Fruit fly (Drosophila melanogaster): ENCODE results near the gene mew.

mew gene

DNA sequence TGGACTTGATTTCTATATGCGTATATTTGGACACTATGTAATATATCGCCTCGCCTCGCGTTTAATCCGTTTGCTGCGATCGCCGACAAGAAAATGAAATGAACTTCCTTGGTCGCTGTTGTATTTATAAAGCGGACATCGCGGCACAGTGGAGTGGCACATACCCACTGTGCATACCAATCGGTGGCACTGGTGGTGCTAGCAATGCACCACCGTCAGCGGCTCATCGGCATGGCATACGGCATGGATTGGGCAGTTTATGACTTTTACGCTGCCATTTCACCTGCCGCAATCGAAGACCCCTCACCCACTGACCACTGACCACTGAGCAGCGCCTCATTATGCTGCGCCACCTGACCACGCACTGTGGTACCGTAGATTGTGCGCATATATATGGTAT is 66.5 kb downstream of the mew start, which contains the start of gene CG12723:
Gene CG12723 (minus strand): TSS at position 101 of the 400 bp plus-strand sequence.
- TF ChIP-seq Awh (GFP tag; IDR thresholded peaks at IDR 0.05) (0 out of 2 replicates have a peak, but pooled peaks have one; percentile 14), CG3847 (GFP tag; IDR thresholded peaks at IDR 0.05) (no peak), Ptx1 (GFP tag; IDR thresholded peaks at IDR 0.05) (0 out of 2 replicates have a peak, but pooled peaks have one; percentile 5)

DNA sequence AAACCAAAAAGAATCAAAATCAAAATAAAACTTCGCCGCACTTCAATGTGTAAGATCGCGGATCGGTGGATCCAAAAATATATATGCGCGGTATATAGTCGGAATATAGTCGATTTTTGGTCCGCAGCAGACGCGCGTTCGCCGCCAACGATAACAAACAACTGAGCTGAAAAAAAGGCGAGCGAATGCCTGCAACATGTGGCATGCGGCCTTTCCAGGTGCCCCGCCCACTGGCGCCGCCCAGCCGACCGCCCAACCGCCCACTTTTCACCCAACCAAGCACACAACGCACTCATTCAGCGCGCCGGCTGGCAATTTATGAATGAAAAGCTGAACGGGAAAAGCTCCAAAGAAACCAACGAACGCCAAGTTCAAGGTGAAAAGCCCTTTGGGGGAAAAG is 69.3 kb downstream of the mew start, which contains the start of gene Lgr4:
Gene Lgr4 (minus strand): TSS at position 133 of the 400 bp plus-strand sequence.
- no peak for TF ChIP-seq CG2199 (GFP tag; IDR thresholded peaks at IDR 0.05)
- no peak for TF ChIP-seq CG8359 (GFP tag; optimal IDR thresholded peaks at IDR 0.05; ENCODE audit: borderline replicate concordance)
- TF ChIP-seq sob (GFP tag; IDR thresholded peaks at IDR 0.05), result no peak
- TF ChIP-seq CG17186 (GFP tag; optimal IDR thresholded peaks at IDR 0.05), result no peak
- peak; percentile 41 for TF ChIP-seq kah (GFP tag; optimal IDR thresholded peaks at IDR 0.05)
- TF ChIP-seq Optix (GFP tag; IDR thresholded peaks at IDR 0.05), result no peak
- peak; percentile 37 for TF ChIP-seq Med (GFP tag)
- TF ChIP-seq lola (GFP tag; optimal IDR thresholded peaks at IDR 0.05), result no peak
- TF ChIP-seq ci (GFP tag; IDR thresholded peaks at IDR 0.05), result 0 out of 3 replicates have a peak, but pooled peaks have one; percentile 35
- TF ChIP-seq CG11696 (GFP tag; IDR thresholded peaks at IDR 0.05), result no peak
- TF ChIP-seq Doc3 (GFP tag; IDR thresholded peaks at IDR 0.05; ENCODE audit: partially characterized antibody), result no peak
- no peak for TF ChIP-seq CG17361 (GFP tag; IDR thresholded peaks at IDR 0.05)
- no peak for TF ChIP-seq bbx (GFP tag; IDR thresholded peaks at IDR 0.05; ENCODE audit: partially characterized antibody)
- TF ChIP-seq Xbp1 (GFP tag; optimal IDR thresholded peaks at IDR 0.05), result no peak
- TF ChIP-seq CG13624 (GFP tag; optimal IDR thresholded peaks at IDR 0.05), result no peak
- TF ChIP-seq CG14667 (GFP tag; IDR thresholded peaks at IDR 0.05), result no peak
- TF ChIP-seq cad (GFP tag; optimal IDR thresholded peaks at IDR 0.05), result no peak
- TF ChIP-seq CG2129 (GFP tag; IDR thresholded peaks at IDR 0.05; ENCODE audit: partially characterized antibody), result no peak
- no peak for TF ChIP-seq CG12219 (GFP tag; optimal IDR thresholded peaks at IDR 0.05)
- TF ChIP-seq lbe (GFP tag; optimal IDR thresholded peaks at IDR 0.05), result no peak
- TF ChIP-seq ssp (GFP tag; IDR thresholded peaks at IDR 0.05), result no peak
- TF ChIP-seq CG3281 (GFP tag; optimal IDR thresholded peaks at IDR 0.05), result no peak
- TF ChIP-seq bowl (GFP tag; IDR thresholded peaks at IDR 0.05), result no peak
- TF ChIP-seq CG3163 (GFP tag; optimal IDR thresholded peaks at IDR 0.05), result no peak
- TF ChIP-seq CG7357 (GFP tag; IDR thresholded peaks at IDR 0.05), result no peak
- TF ChIP-seq CkIIα-i1 (GFP tag; IDR thresholded peaks at IDR 0.05), result no peak
- no peak for TF ChIP-seq Usf (GFP tag; optimal IDR thresholded peaks at IDR 0.05)
- no peak for TF ChIP-seq CG6254 (GFP tag; optimal IDR thresholded peaks at IDR 0.05)
- TF ChIP-seq danr (GFP tag; IDR thresholded peaks at IDR 0.05), result 0 out of 2 replicates have a peak, but pooled peaks have one; percentile 23
- TF ChIP-seq Sry-δ (GFP tag; optimal IDR thresholded peaks at IDR 0.05), result no peak
- 0 out of 3 replicates have a peak, but pooled peaks have one; percentile 28 for TF ChIP-seq sr (GFP tag; IDR thresholded peaks at IDR 0.05)
- TF ChIP-seq CG14050 (GFP tag; IDR thresholded peaks at IDR 0.05), result no peak
- TF ChIP-seq fu2 (GFP tag; optimal IDR thresholded peaks at IDR 0.05), result no peak
- TF ChIP-seq dimm (GFP tag; IDR thresholded peaks at IDR 0.05), result no peak
- TF ChIP-seq gro (GFP tag; optimal IDR thresholded peaks at IDR 0.05), result no peak
- TF ChIP-seq CG3065 (GFP tag; optimal IDR thresholded peaks at IDR 0.05), result peak; percentile 5
- no peak for TF ChIP-seq fd3F (GFP tag; optimal IDR thresholded peaks at IDR 0.05)
- TF ChIP-seq CG18262 (tag; optimal IDR thresholded peaks at IDR 0.05), result no peak
- peak; percentile 65; the same call in 2 of the 3 replicates for TF ChIP-seq CG6175 (GFP tag; IDR thresholded peaks at IDR 0.05)
- TF ChIP-seq Abd-B (GFP tag; optimal IDR thresholded peaks at IDR 0.05), result no peak
- no peak for TF ChIP-seq sc (optimal IDR thresholded peaks at IDR 0.05)
- TF ChIP-seq sc (GFP tag; optimal IDR thresholded peaks at IDR 0.05), result no peak
- no peak for TF ChIP-seq CG1603 (tag; optimal IDR thresholded peaks at IDR 0.05)
- peak; percentile 22 for TF ChIP-seq Dp (GFP tag; optimal IDR thresholded peaks at IDR 0.05)
- TF ChIP-seq BEAF-32 (GFP tag; optimal IDR thresholded peaks at IDR 0.05), result no peak
- TF ChIP-seq CG1602 (GFP tag; optimal IDR thresholded peaks at IDR 0.05), result no peak
- TF ChIP-seq sima (GFP tag; optimal IDR thresholded peaks at IDR 0.05), result no peak
